Worm (Caenorhabditis elegans): ENCODE results near the gene cdc-48.2.
A peak's percentile ranks its signal among the peaks of the same experiment; 100 is the strongest.

Gene cdc-48.2

ce11 chrII:8162120-8162648, 23.9 kb downstream of the cdc-48.2 start, which contains the start of the genes emb-27 and rrf-3:
Gene emb-27 (minus strand): TSS chrII:8162170.
Gene rrf-3 (plus strand): TSS chrII:8162465.
- TF ChIP-seq ZK337.2 (GFP tag; IDR thresholded peaks at IDR 0.05) (no peak), Y48G9A.11 (GFP tag; IDR thresholded peaks at IDR 0.05) (peak; percentile 84), snpc-4 (tag; optimal IDR thresholded peaks at IDR 0.05) (no peak), lin-38 (GFP tag; IDR thresholded peaks at IDR 0.05) (peak; percentile 88), hmg-1.1 (GFP tag; IDR thresholded peaks at IDR 0.05) (no peak), mes-2 (tag; optimal IDR thresholded peaks at IDR 0.05; ENCODE audit: poor library complexity, severe bottlenecking) (peak; percentile 59), lsy-2 (tag; optimal IDR thresholded peaks at IDR 0.05) (peak in 1 of 2 experiments; percentile 84), dpl-1 (GFP tag; optimal IDR thresholded peaks at IDR 0.05) (peak; percentile 73), snpc-1.2 (GFP tag; IDR thresholded peaks at IDR 0.05) (no peak), pha-4 (GFP tag; IDR thresholded peaks at IDR 0.05) (no peak), pha-4 (tag; optimal IDR thresholded peaks at IDR 0.05) (no peak), mdl-1 (tag; optimal IDR thresholded peaks at IDR 0.05) (no peak), nhr-6 (tag; optimal IDR thresholded peaks at IDR 0.05) (peak; percentile 0), T20F7.1 (GFP tag; optimal IDR thresholded peaks at IDR 0.05) (peak; percentile 92)

ce11 chrII:8169283-8169682, 31.0 kb downstream of the cdc-48.2 start, which contains the start of gene T05C12.15:
Gene T05C12.15 (plus strand): TSS chrII:8169583.
- TF ChIP-seq T20F7.1 (GFP tag; optimal IDR thresholded peaks at IDR 0.05) (no peak), zip-11 (GFP tag; IDR thresholded peaks at IDR 0.05) (no peak), dmd-6 (GFP tag; IDR thresholded peaks at IDR 0.05) (no peak), F10B5.3 (tag; optimal IDR thresholded peaks at IDR 0.05) (no peak), hlh-30 (tag; optimal IDR thresholded peaks at IDR 0.05; ENCODE audit: insufficient read depth) (no peak), duxl-1 (tag; optimal IDR thresholded peaks at IDR 0.05; ENCODE audit: poor library complexity) (no peak), nhr-10 (tag; optimal IDR thresholded peaks at IDR 0.05) (no peak), nhr-6 (tag; optimal IDR thresholded peaks at IDR 0.05) (no peak), dmd-9 (GFP tag; IDR thresholded peaks at IDR 0.05) (no peak), aly-2 (tag; optimal IDR thresholded peaks at IDR 0.05) (no peak), jun-1 (tag; optimal IDR thresholded peaks at IDR 0.05) (no peak), cey-2 (tag; optimal IDR thresholded peaks at IDR 0.05; ENCODE audit: borderline replicate concordance, insufficient read depth) (no peak), tag-97 (GFP tag; IDR thresholded peaks at IDR 0.05) (no peak), pha-4 (GFP tag; IDR thresholded peaks at IDR 0.05) (no peak), pha-4 (tag; optimal IDR thresholded peaks at IDR 0.05) (no peak)

- TF ChIP-seq lin-39 (tag; optimal IDR thresholded peaks at IDR 0.05) (no peak), hmg-1.1 (GFP tag; IDR thresholded peaks at IDR 0.05) (no peak), unc-39 (tag; optimal IDR thresholded peaks at IDR 0.05) (no peak), F44E2.7 (GFP tag; IDR thresholded peaks at IDR 0.05) (no peak), mep-1 (tag; optimal IDR thresholded peaks at IDR 0.05) (no peak), ama-1 (optimal IDR thresholded peaks at IDR 0.05) (no peak), cey-2 (tag; optimal IDR thresholded peaks at IDR 0.05; ENCODE audit: borderline replicate concordance, insufficient read depth) (no peak), nhr-77 (tag; optimal IDR thresholded peaks at IDR 0.05) (no peak), skn-1 (tag; optimal IDR thresholded peaks at IDR 0.05) (no peak), lin-38 (GFP tag; IDR thresholded peaks at IDR 0.05) (no peak), mxl-3 (GFP tag; optimal IDR thresholded peaks at IDR 0.05) (no peak), mdt-29 (GFP tag; IDR thresholded peaks at IDR 0.05) (no peak), unc-62 (GFP tag; optimal IDR thresholded peaks at IDR 0.05 in 1 of 2) (no peak), unc-62 (tag; optimal IDR thresholded peaks at IDR 0.05) (no peak), F37D6.2 (tag; optimal IDR thresholded peaks at IDR 0.05) (no peak), Y75B8A.6 (GFP tag; IDR thresholded peaks at IDR 0.05) (no peak), pha-4 (GFP tag; IDR thresholded peaks at IDR 0.05) (no peak), pha-4 (tag; optimal IDR thresholded peaks at IDR 0.05) (no peak), vab-7 (GFP tag; IDR thresholded peaks at IDR 0.05) (no peak), Y5F2A.4 (GFP tag; optimal IDR thresholded peaks at IDR 0.05) (no peak), zfp-2 (tag; optimal IDR thresholded peaks at IDR 0.05) (no peak)
Observed at ce11 chrII:8170374-8170773, 32.1 kb downstream of the cdc-48.2 start, which contains the start of gene T05C12.11. Gene T05C12.11 (minus strand): TSS chrII:8170474.
